Fruit fly (Drosophila melanogaster) whole organism, pupa: ENCODE data around the gene CG17359.

Experiments
- CG10348 ChIP-seq: fragments of 200-800 bp; sonication (Bioruptor generic); IDR thresholded peaks from 2 replicates; pipeline ENCODE4 v1.3.6; 2022; ENCODE audit warnings: missing biosample characterization, missing genetic modification characterization
- CG12605 ChIP-seq: fragments of 200-800 bp; sonication (Bioruptor generic); IDR thresholded peaks from 2 replicates; pipeline ENCODE4 v1.3.6; 2022; ENCODE audit warnings: missing biosample characterization, missing genetic modification characterization
- CG15710 ChIP-seq: fragments of 200-800 bp; sonication (Bioruptor generic); optimal IDR thresholded peaks from 2 replicates; lab custom pipeline; 2018; ENCODE audit warnings: missing biosample characterization, mild to moderate bottlenecking, missing genetic modification characterization, moderate library complexity

DNA sequence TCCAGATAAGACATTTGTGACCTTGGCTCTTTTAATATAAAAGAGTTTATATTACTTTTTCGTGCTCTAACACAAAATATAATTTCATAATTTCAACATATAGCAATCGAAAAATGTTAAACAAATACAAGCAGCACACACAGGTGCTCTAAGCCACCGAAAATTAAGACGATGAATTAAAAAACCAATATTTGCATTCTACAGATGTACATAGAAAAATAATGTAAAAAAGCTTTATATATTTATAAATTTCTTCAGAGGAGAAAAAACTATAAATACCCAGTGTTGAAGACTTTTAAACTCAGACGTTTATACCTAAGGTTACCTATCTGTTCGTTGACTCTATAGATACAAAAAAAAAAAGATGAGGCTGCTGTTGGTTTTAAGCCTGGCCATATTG lies 11.5 kb downstream of the CG17359 start, which contains the start of gene CG9040:
- TF ChIP-seq CG15710 (tag; lab: Kevin White, UChicago) (no peak), CG10348 (GFP tag; lab: Robert Waterston, UW) (no peak), CG12605 (no peak)
